Worm (Caenorhabditis elegans): ENCODE results near the gene C36A4.10.

ce11 chrIII:3834800-3835271, 3.6 kb upstream of the C36A4.10 start, which contains the start of gene cyp-25A2:
- TF ChIP-seq aly-1 (tag; optimal IDR thresholded peaks at IDR 0.05) (no peak), ama-1 (optimal IDR thresholded peaks at IDR 0.05) (no peak), tra-4 (tag; optimal IDR thresholded peaks at IDR 0.05) (no peak), B0310.2 (tag; optimal IDR thresholded peaks at IDR 0.05) (no peak), sea-1 (GFP tag; conservative IDR thresholded peaks at IDR 0.05) (no peak), ceh-36 (tag; optimal IDR thresholded peaks at IDR 0.05) (no peak), F13C5.2 (tag; optimal IDR thresholded peaks at IDR 0.05) (no peak), pes-1 (GFP tag; IDR thresholded peaks at IDR 0.05) (no peak), flt-1 (GFP tag; IDR thresholded peaks at IDR 0.05) (no peak), tbx-11 (GFP tag; IDR thresholded peaks at IDR 0.05) (no peak), scrt-1 (GFP tag; IDR thresholded peaks at IDR 0.05) (no peak)
